Worm (Caenorhabditis elegans) whole organism, L2 larva: ENCODE results near the gene alh-1.

Experiments used
- C34F6.9 ChIP-seq: fragments of 150-350 bp; optimal IDR thresholded peaks from 2 replicates; lab custom pipeline; 2014; ENCODE audit warnings: missing biosample characterization, missing genetic modification characterization
- aly-2 ChIP-seq: fragments of 150-350 bp; optimal IDR thresholded peaks from 2 replicates; lab custom pipeline; 2014; ENCODE audit warnings: missing biosample characterization, missing genetic modification characterization
- ceh-82 ChIP-seq: fragments of 150-350 bp; optimal IDR thresholded peaks from 2 replicates; lab custom pipeline; 2014; ENCODE audit warnings: missing biosample characterization, missing genetic modification characterization
- elt-1 ChIP-seq: fragments of 150-350 bp; optimal IDR thresholded peaks from 2 replicates; lab custom pipeline; 2014; ENCODE audit warnings: missing biosample characterization, missing genetic modification characterization
- lin-39 ChIP-seq: fragments of 150-350 bp; optimal IDR thresholded peaks from 2 replicates; lab custom pipeline; 2014; ENCODE audit warnings: missing biosample characterization, missing genetic modification reagents, missing genetic modification characterization
- mab-5 ChIP-seq: fragments of 150-350 bp; optimal IDR thresholded peaks from 2 replicates; lab custom pipeline; 2014; ENCODE audit warnings: missing biosample characterization, missing genetic modification characterization
- nhr-237 ChIP-seq: fragments of 150-350 bp; optimal IDR thresholded peaks from 2 replicates; lab custom pipeline; 2014; ENCODE audit warnings: missing biosample characterization, missing genetic modification characterization
- unc-55 ChIP-seq: fragments of 150-350 bp; sonication (generic microtip); optimal IDR thresholded peaks from 3 replicates; lab custom pipeline; 2014; ENCODE audit warnings: missing biosample characterization, missing genetic modification reagents, missing genetic modification characterization
- unc-62 ChIP-seq: fragments of 150-350 bp; optimal IDR thresholded peaks from 2 replicates; lab custom pipeline; 2014; ENCODE audit warnings: missing biosample characterization, missing genetic modification reagents, missing genetic modification characterization

DNA sequence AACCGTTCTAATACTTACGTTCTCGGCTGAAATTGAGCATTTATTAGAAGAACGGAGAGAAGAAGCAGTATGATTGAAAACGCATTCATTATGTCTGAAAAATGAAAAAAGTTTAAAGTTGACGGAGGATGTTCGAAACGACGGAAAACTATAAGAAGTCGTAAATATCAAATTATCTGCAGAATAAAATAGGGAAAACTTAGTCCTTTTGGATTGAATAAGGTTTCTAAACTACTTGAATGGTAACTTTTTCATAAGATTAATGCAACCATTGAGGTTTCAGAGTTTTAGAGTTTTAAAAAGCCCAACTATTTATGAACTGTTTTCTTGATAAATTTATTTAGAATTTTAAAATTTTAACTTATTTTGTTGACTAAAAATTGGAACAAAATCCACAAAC is 6.1 kb upstream of the alh-1 start, which contains the start of gene C45G9.12:
- no peak for TF ChIP-seq unc-62 (GFP tag; lab: Kevin White, UChicago)
- TF ChIP-seq C34F6.9, result no peak
- TF ChIP-seq elt-1 (tag; lab: Kevin White, UChicago), result no peak
- TF ChIP-seq nhr-237 (tag; lab: Kevin White, UChicago), result no peak
- no peak for TF ChIP-seq mab-5
- TF ChIP-seq lin-39 (tag; lab: Kevin White, UChicago), result no peak
- no peak for TF ChIP-seq unc-55 (GFP tag; lab: Kevin White, UChicago)
- TF ChIP-seq aly-2, result no peak
- TF ChIP-seq ceh-82 (tag; lab: Kevin White, UChicago), result no peak
